Fruit fly (Drosophila melanogaster) whole organism, embryonic: ENCODE data around the gene CG13891.

Source experiments
- CG10565 ChIP-seq: fragments of 200-800 bp; sonication (Bioruptor generic); optimal IDR thresholded peaks from 3 replicates; lab custom pipeline; 2016; ENCODE audit warnings: missing biosample characterization, mild to moderate bottlenecking, missing genetic modification characterization
- CG11085 ChIP-seq: fragments of 200-800 bp; sonication (Bioruptor generic); IDR thresholded peaks from 2 replicates; pipeline ENCODE4 v1.3.6; 2022; ENCODE audit warnings: missing biosample characterization, missing genetic modification characterization
- CG11247 ChIP-seq: fragments of 200-800 bp; sonication (Bioruptor generic); IDR thresholded peaks from 2 replicates; pipeline ENCODE4 v1.3.6; 2022; ENCODE audit warnings: missing biosample characterization, missing genetic modification characterization
- CG14860 ChIP-seq: fragments of 200-800 bp; sonication (Bioruptor generic); IDR thresholded peaks from 3 replicates; pipeline ENCODE4 v1.3.6; 2022; ENCODE audit warnings: missing biosample characterization, missing genetic modification characterization; ENCODE audit not compliant: partially characterized antibody
- CG15011 ChIP-seq: fragments of 200-800 bp; sonication (Bioruptor generic); optimal IDR thresholded peaks from 3 replicates; lab custom pipeline; 2018; ENCODE audit warnings: missing biosample characterization, mild to moderate bottlenecking, missing genetic modification characterization
- CG1603 ChIP-seq: fragments of 200-800 bp; sonication (Bioruptor generic); optimal IDR thresholded peaks from 2 replicates; lab custom pipeline; 2019; ENCODE audit warnings: missing biosample characterization, mild to moderate bottlenecking, missing genetic modification characterization, moderate library complexity
- CG17328 ChIP-seq: fragments of 200-800 bp; sonication (Bioruptor generic); IDR thresholded peaks from 2 replicates; pipeline ENCODE4 v1.3.6; 2022; ENCODE audit warnings: missing biosample characterization, missing genetic modification characterization
- CG2678 ChIP-seq: fragments of 200-800 bp; sonication (Bioruptor generic); optimal IDR thresholded peaks from 3 replicates; lab custom pipeline; 2019; ENCODE audit warnings: missing biosample characterization, mild to moderate bottlenecking, missing genetic modification characterization, moderate library complexity
- CG30020 ChIP-seq: fragments of 200-800 bp; optimal IDR thresholded peaks from 2 replicates; lab custom pipeline; 2019; ENCODE audit warnings: missing biosample characterization, mild to moderate bottlenecking, missing genetic modification characterization, moderate library complexity
- CG33213 ChIP-seq: fragments of 200-800 bp; sonication (Bioruptor generic); optimal IDR thresholded peaks from 3 replicates; lab custom pipeline; 2016; ENCODE audit warnings: missing biosample characterization, missing genetic modification characterization
- CG3995 ChIP-seq: fragments of 200-800 bp; sonication (Bioruptor generic); optimal IDR thresholded peaks from 3 replicates; lab custom pipeline; 2016; ENCODE audit warnings: missing biosample characterization, missing genetic modification characterization
- CG4360 ChIP-seq: fragments of 200-800 bp; sonication (Bioruptor generic); IDR thresholded peaks from 2 replicates; pipeline ENCODE4 v1.3.6; 2022; ENCODE audit warnings: missing biosample characterization, missing genetic modification characterization
- CG4404 ChIP-seq: fragments of 200-800 bp; sonication (Bioruptor generic); IDR thresholded peaks from 2 replicates; pipeline ENCODE4 v1.3.6; 2022; ENCODE audit warnings: missing biosample characterization, missing genetic modification characterization
- CG7839 ChIP-seq: fragments of 200-800 bp; sonication (Bioruptor generic); optimal IDR thresholded peaks from 3 replicates; lab custom pipeline; 2018; ENCODE audit warnings: missing biosample characterization, mild to moderate bottlenecking, missing genetic modification characterization, moderate library complexity
- CG8944 ChIP-seq: fragments of 200-800 bp; sonication (Bioruptor generic); optimal IDR thresholded peaks from 3 replicates; lab custom pipeline; 2016; ENCODE audit warnings: missing biosample characterization, missing genetic modification characterization
- CG9437 ChIP-seq: fragments of 200-800 bp; sonication (Bioruptor generic); optimal IDR thresholded peaks from 2 replicates; lab custom pipeline; 2018; ENCODE audit warnings: missing biosample characterization, mild to moderate bottlenecking, missing genetic modification characterization
- CG9727 ChIP-seq: fragments of 200-800 bp; sonication (Bioruptor generic); optimal IDR thresholded peaks from 3 replicates; lab custom pipeline; 2017; ENCODE audit warnings: missing biosample characterization, mild to moderate bottlenecking, missing genetic modification characterization
- Chrac-16 ChIP-seq: fragments of 200-800 bp; sonication (Bioruptor generic); optimal IDR thresholded peaks from 3 replicates; lab custom pipeline; 2016; ENCODE audit warnings: missing biosample characterization, missing genetic modification characterization
- Dp ChIP-seq: fragments of 200-800 bp; sonication (Bioruptor generic); optimal IDR thresholded peaks from 2 replicates; lab custom pipeline; 2018; ENCODE audit warnings: missing biosample characterization, mild to moderate bottlenecking, missing genetic modification characterization, moderate library complexity
- Dref ChIP-seq: fragments of 200-800 bp; sonication (Bioruptor generic); IDR thresholded peaks from 2 replicates; pipeline ENCODE4 v1.3.6; 2022; ENCODE audit warnings: missing biosample characterization, missing genetic modification characterization
- E2f1 ChIP-seq: fragments of 200-800 bp; sonication (Bioruptor generic); IDR thresholded peaks from 2 replicates; pipeline ENCODE4 v1.3.6; 2022; ENCODE audit warnings: missing biosample characterization, missing genetic modification characterization
- Ets65A ChIP-seq: fragments of 200-800 bp; sonication (Bioruptor generic); peaks from one replicate; lab custom pipeline; 2016; ENCODE audit warnings: missing biosample characterization, missing genetic modification characterization
- Fer3 ChIP-seq: fragments of 200-800 bp; sonication (Bioruptor generic); optimal IDR thresholded peaks from 2 replicates; lab custom pipeline; 2018; ENCODE audit warnings: missing biosample characterization, mild to moderate bottlenecking, missing genetic modification characterization, moderate library complexity
- Gug ChIP-seq: fragments of 200-800 bp; sonication (Bioruptor generic); IDR thresholded peaks from 4 replicates; pipeline ENCODE4 v1.3.6; 2022; ENCODE audit warnings: missing biosample characterization, missing genetic modification characterization
- H15 ChIP-seq: fragments of 200-800 bp; sonication (Bioruptor generic); IDR thresholded peaks from 3 replicates; pipeline ENCODE4 v1.3.6; 2022; ENCODE audit warnings: missing biosample characterization, missing genetic modification characterization
- HHEX ChIP-seq: fragments of 200-800 bp; sonication (Bioruptor generic); optimal IDR thresholded peaks from 3 replicates; lab custom pipeline; 2017; ENCODE audit warnings: missing biosample characterization, mild to moderate bottlenecking, missing genetic modification characterization, missing genetic modification reagents
- Hand ChIP-seq: fragments of 200-800 bp; sonication (Bioruptor generic); optimal IDR thresholded peaks from 2 replicates; lab custom pipeline; 2017; ENCODE audit warnings: mild to moderate bottlenecking, missing biosample characterization, missing genetic modification reagents, missing genetic modification characterization
- Hey ChIP-seq: fragments of 200-800 bp; sonication (Bioruptor generic); optimal IDR thresholded peaks from 3 replicates; lab custom pipeline; 2018; ENCODE audit warnings: missing biosample characterization, mild to moderate bottlenecking, missing genetic modification characterization
- HmgD ChIP-seq: fragments of 200-800 bp; sonication (Bioruptor generic); optimal IDR thresholded peaks from 3 replicates; lab custom pipeline; 2016; ENCODE audit warnings: missing biosample characterization, missing genetic modification characterization
- Lim3 ChIP-seq: fragments of 200-800 bp; sonication (Bioruptor generic); IDR thresholded peaks from 2 replicates; pipeline ENCODE4 v1.3.6; 2022; ENCODE audit warnings: missing biosample characterization, missing genetic modification characterization
- Myb ChIP-seq: fragments of 200-800 bp; sonication (Bioruptor generic); optimal IDR thresholded peaks from 2 replicates; lab custom pipeline; 2016; ENCODE audit warnings: missing biosample characterization, missing genetic modification characterization
- Nf-YB ChIP-seq: fragments of 200-800 bp; sonication (Bioruptor generic); optimal IDR thresholded peaks from 3 replicates; lab custom pipeline; 2019; ENCODE audit warnings: missing biosample characterization, mild to moderate bottlenecking, missing genetic modification characterization, moderate library complexity
- Scr ChIP-seq: fragments of 200-800 bp; sonication (Bioruptor generic); IDR thresholded peaks from 2 replicates; pipeline ENCODE4 v1.3.6; 2022; ENCODE audit warnings: missing biosample characterization, missing genetic modification characterization; ENCODE audit not compliant: partially characterized antibody
- Sry-β ChIP-seq: fragments of 200-800 bp; sonication (Bioruptor generic); optimal IDR thresholded peaks from 2 replicates; lab custom pipeline; 2018; ENCODE audit warnings: missing biosample characterization, mild to moderate bottlenecking, missing genetic modification characterization, moderate library complexity
- abd-A ChIP-seq: fragments of 200-800 bp; sonication (Bioruptor generic); optimal IDR thresholded peaks from 3 replicates; lab custom pipeline; 2019; ENCODE audit warnings: missing biosample characterization, mild to moderate bottlenecking, missing genetic modification characterization, moderate library complexity
- bbx ChIP-seq: fragments of 200-800 bp; sonication (Bioruptor generic); IDR thresholded peaks from 2 replicates; pipeline ENCODE4 v1.3.6; 2022; ENCODE audit warnings: missing biosample characterization, missing genetic modification characterization; ENCODE audit not compliant: partially characterized antibody
- btn ChIP-seq: fragments of 200-800 bp; sonication (Bioruptor generic); optimal IDR thresholded peaks from 2 replicates; lab custom pipeline; 2016; ENCODE audit warnings: missing biosample characterization, missing genetic modification characterization
- chn ChIP-seq: fragments of 200-800 bp; sonication (Bioruptor generic); optimal IDR thresholded peaks from 2 replicates; lab custom pipeline; 2016; ENCODE audit warnings: missing biosample characterization, missing genetic modification characterization
- croc ChIP-seq: fragments of 200-800 bp; sonication (Bioruptor generic); conservative IDR thresholded peaks from 3 replicates; pipeline ENCODE4 v1.3.6; 2022; ENCODE audit warnings: missing biosample characterization, missing genetic modification characterization
- dati ChIP-seq: fragments of 200-800 bp; sonication (Bioruptor generic); IDR thresholded peaks from 2 replicates; pipeline ENCODE4 v1.3.6; 2022; ENCODE audit warnings: missing biosample characterization, missing genetic modification characterization
- dimm ChIP-seq: fragments of 200-800 bp; sonication (Bioruptor generic); IDR thresholded peaks from 2 replicates; pipeline ENCODE4 v1.3.6; 2022; ENCODE audit warnings: missing biosample characterization, missing genetic modification characterization
- dmrt11E ChIP-seq: fragments of 200-800 bp; sonication (Bioruptor generic); optimal IDR thresholded peaks from 3 replicates; lab custom pipeline; 2018; ENCODE audit warnings: missing biosample characterization, mild to moderate bottlenecking, missing genetic modification characterization, moderate library complexity
- gro ChIP-seq: fragments of 200-800 bp; sonication (Bioruptor generic); optimal IDR thresholded peaks from 2 replicates; lab custom pipeline; 2016; ENCODE audit warnings: missing biosample characterization, missing genetic modification characterization
- klu ChIP-seq: fragments of 200-800 bp; sonication (Bioruptor generic); IDR thresholded peaks from 2 replicates; pipeline ENCODE4 v1.3.6; 2022; ENCODE audit warnings: missing biosample characterization, missing genetic modification characterization
- knrl ChIP-seq: fragments of 200-800 bp; sonication (Bioruptor generic); IDR thresholded peaks from 3 replicates; pipeline ENCODE4 v1.3.6; 2022; ENCODE audit warnings: missing biosample characterization, missing genetic modification characterization; ENCODE audit not compliant: partially characterized antibody
- nerfin-2 ChIP-seq: fragments of 200-800 bp; sonication (Bioruptor generic); IDR thresholded peaks from 2 replicates; pipeline ENCODE4 v1.3.6; 2022; ENCODE audit warnings: missing biosample characterization, missing genetic modification characterization; ENCODE audit not compliant: partially characterized antibody
- schlank ChIP-seq: fragments of 200-800 bp; sonication (Bioruptor generic); optimal IDR thresholded peaks from 2 replicates; lab custom pipeline; 2018; ENCODE audit warnings: missing biosample characterization, mild to moderate bottlenecking, missing genetic modification characterization
- toy ChIP-seq: fragments of 200-800 bp; sonication (Bioruptor generic); IDR thresholded peaks from 2 replicates; pipeline ENCODE4 v1.3.6; 2022; ENCODE audit warnings: missing biosample characterization, missing genetic modification characterization
- unc-4 ChIP-seq: fragments of 200-800 bp; sonication (Bioruptor generic); IDR thresholded peaks from 2 replicates; pipeline ENCODE4 v1.3.6; 2022; ENCODE audit warnings: missing biosample characterization, missing genetic modification characterization; ENCODE audit not compliant: partially characterized antibody
- wdn ChIP-seq: fragments of 200-800 bp; sonication (Bioruptor generic); IDR thresholded peaks from 2 replicates; pipeline ENCODE4 v1.3.6; 2022; ENCODE audit warnings: missing biosample characterization, missing genetic modification characterization
- zf30C ChIP-seq: fragments of 200-800 bp; sonication (Bioruptor generic); optimal IDR thresholded peaks from 3 replicates; lab custom pipeline; 2018; ENCODE audit warnings: missing biosample characterization, mild to moderate bottlenecking, missing genetic modification characterization

CG13891 gene

dm6 chr3L:390194-390593 is 43.5 kb downstream of the CG13891 start:
- TF ChIP-seq gro (GFP tag; lab: Kevin White, UChicago) (no peak), abd-A (tag; lab: Kevin White, UChicago) (no peak), bbx (GFP tag; lab: Robert Waterston, UW) (peak; percentile 50; the same call in 1 of the 2 replicates), CG7839 (no peak), CG4404 (GFP tag; lab: Robert Waterston, UW) (peak; percentile 33; the same call in 1 of the 2 replicates), CG14860 (GFP tag; lab: Robert Waterston, UW) (peak; percentile 45; the same call in 1 of the 3 replicates), chn (no peak), Scr (GFP tag; lab: Robert Waterston, UW) (peak; percentile 65), croc (GFP tag; lab: Robert Waterston, UW) (peak; percentile 37; the same call in 2 of the 3 replicates), CG8944 (GFP tag; lab: Kevin White, UChicago) (no peak), CG30020 (no peak), E2f1 (GFP tag; lab: Robert Waterston, UW) (no peak), toy (GFP tag; lab: Robert Waterston, UW) (no peak), Dp (GFP tag; lab: Kevin White, UChicago) (no peak), CG3995 (no peak), Gug (no peak), CG15011 (GFP tag; lab: Kevin White, UChicago) (no peak), Chrac-16 (GFP tag; lab: Kevin White, UChicago) (no peak), HmgD (no peak), zf30C (no peak), dimm (GFP tag; lab: Robert Waterston, UW) (no peak), nerfin-2 (GFP tag; lab: Robert Waterston, UW) (peak; percentile 41; the same call in 1 of the 2 replicates), btn (GFP tag; lab: Kevin White, UChicago) (no peak), klu (GFP tag; lab: Robert Waterston, UW) (no peak), CG10565 (GFP tag; lab: Kevin White, UChicago) (no peak), unc-4 (GFP tag; lab: Robert Waterston, UW) (peak; percentile 42; the same call in 1 of the 2 replicates), Ets65A (GFP tag; lab: Kevin White, UChicago) (peak; percentile 90), Fer3 (tag; lab: Kevin White, UChicago) (no peak), wdn (GFP tag; lab: Robert Waterston, UW) (no peak), dati (GFP tag; lab: Robert Waterston, UW) (no peak), CG11085 (GFP tag; lab: Robert Waterston, UW) (no peak), Lim3 (GFP tag; lab: Robert Waterston, UW) (no peak), CG9727 (peak; percentile 6), knrl (GFP tag; lab: Robert Waterston, UW) (peak; percentile 56; the same call in 2 of the 3 replicates), Hey (tag; lab: Kevin White, UChicago) (no peak), CG4360 (no peak), Dref (GFP tag; lab: Robert Waterston, UW) (no peak), dmrt11E (no peak), Nf-YB (GFP tag; lab: Kevin White, UChicago) (no peak), Hand (GFP tag; lab: Kevin White, UChicago) (no peak), CG11247 (no peak), schlank (no peak), CG33213 (GFP tag; lab: Kevin White, UChicago) (no peak), H15 (GFP tag; lab: Robert Waterston, UW) (no peak), CG9437 (no peak), Myb (GFP tag; lab: Kevin White, UChicago) (no peak), CG2678 (tag; lab: Kevin White, UChicago) (no peak), HHEX (GFP tag; lab: Kevin White, UChicago) (no peak), CG1603 (tag; lab: Kevin White, UChicago) (no peak), CG17328 (GFP tag; lab: Robert Waterston, UW) (no peak), Sry-β (GFP tag; lab: Kevin White, UChicago) (no peak)
